Fruit fly (Drosophila melanogaster): Measurements from ENCODE around the gene CG10600.
A peak's percentile ranks its signal among the peaks of the same experiment; 100 is the strongest.

Gene CG10600

dm6 chr2L:18839143-18839872 is at the start of gene CG10600 (continued):
- TF ChIP-seq Deaf1 (tag; optimal IDR thresholded peaks at IDR 0.05) (no peak), CG2202 (tag; optimal IDR thresholded peaks at IDR 0.05) (peak; percentile 44), corto (GFP tag; optimal IDR thresholded peaks at IDR 0.05) (no peak), CG11247 (GFP tag; IDR thresholded peaks at IDR 0.05) (peak; percentile 79), CG13287 (GFP tag; IDR thresholded peaks at IDR 0.05; ENCODE audit: partially characterized antibody) (peak; percentile 90), HLHmδ (GFP tag; optimal IDR thresholded peaks at IDR 0.05) (peak; percentile 66), wek (GFP tag; optimal IDR thresholded peaks at IDR 0.05) (peak; percentile 39), CG10543 (GFP tag; optimal IDR thresholded peaks at IDR 0.05) (peak; percentile 75), zfh2 (GFP tag; optimal IDR thresholded peaks at IDR 0.05) (peak; percentile 91), Ets97D (GFP tag; optimal IDR thresholded peaks at IDR 0.05) (peak; percentile 94), CG9727 (GFP tag; optimal IDR thresholded peaks at IDR 0.05) (peak; percentile 48), CG2889 (GFP tag; IDR thresholded peaks at IDR 0.05) (peak; percentile 39; the same call in 1 of the 3 replicates), Hand (GFP tag; optimal IDR thresholded peaks at IDR 0.05) (no peak), CG13775 (GFP tag; optimal IDR thresholded peaks at IDR 0.05) (peak; percentile 46), peb (GFP tag; IDR thresholded peaks at IDR 0.05) (no peak), amos (GFP tag; IDR thresholded peaks at IDR 0.05; ENCODE audit: partially characterized antibody) (peak; percentile 92), CG9876 (GFP tag; optimal IDR thresholded peaks at IDR 0.05) (peak; percentile 85), HmgD (GFP tag; optimal IDR thresholded peaks at IDR 0.05) (peak; percentile 97), sima (GFP tag; optimal IDR thresholded peaks at IDR 0.05) (peak; percentile 34), CG10431 (GFP tag; optimal IDR thresholded peaks at IDR 0.05) (peak; percentile 35), tin (GFP tag; optimal IDR thresholded peaks at IDR 0.05) (peak; percentile 89), Dad (GFP tag; optimal IDR thresholded peaks at IDR 0.05) (peak; percentile 85), Gug (GFP tag; IDR thresholded peaks at IDR 0.05) (peak; percentile 66; the same call in 3 of the 4 replicates), her (GFP tag; optimal IDR thresholded peaks at IDR 0.05) (peak; percentile 89), mirr (GFP tag; optimal IDR thresholded peaks at IDR 0.05) (peak; percentile 69), Med (GFP tag) (peak; percentile 98), ERR (GFP tag; optimal IDR thresholded peaks at IDR 0.05) (peak; percentile 90), sqz (GFP tag; optimal IDR thresholded peaks at IDR 0.05) (peak; percentile 99), CG7556 (GFP tag; optimal IDR thresholded peaks at IDR 0.05) (peak; percentile 78), CG11695 (GFP tag; IDR thresholded peaks at IDR 0.05) (0 out of 3 replicates have a peak, but pooled peaks have one; percentile 11), CG9797 (GFP tag; optimal IDR thresholded peaks at IDR 0.05) (peak; percentile 56), CG11398 (GFP tag; optimal IDR thresholded peaks at IDR 0.05) (peak; percentile 77), CG12391 (tag; optimal IDR thresholded peaks at IDR 0.05) (peak; percentile 62), rib (GFP tag; IDR thresholded peaks at IDR 0.05) (peak; percentile 96), CG5180 (GFP tag; optimal IDR thresholded peaks at IDR 0.05) (peak; percentile 9), CG1832 (GFP tag; optimal IDR thresholded peaks at IDR 0.05) (no peak), CG6689 (GFP tag; IDR thresholded peaks at IDR 0.05) (0 out of 2 replicates have a peak, but pooled peaks have one; percentile 14), CG12236 (GFP tag; optimal IDR thresholded peaks at IDR 0.05) (peak; percentile 67), CG15269 (tag; optimal IDR thresholded peaks at IDR 0.05) (no peak), Poxn (GFP tag; IDR thresholded peaks at IDR 0.05) (no peak), onecut (GFP tag; IDR thresholded peaks at IDR 0.05) (peak; percentile 91), CrebB (tag; optimal IDR thresholded peaks at IDR 0.05) (peak; percentile 64), CG7963 (GFP tag; IDR thresholded peaks at IDR 0.05; ENCODE audit: partially characterized antibody) (peak; percentile 72), yki (optimal IDR thresholded peaks at IDR 0.05) (no peak), pan (optimal IDR thresholded peaks at IDR 0.05) (no peak), pan (GFP tag; optimal IDR thresholded peaks at IDR 0.05 in 1 of 2, IDR thresholded peaks at IDR 0.05 in 1 of 2) (peak in 1 of 2 experiments; percentile 74), Fer1 (GFP tag; optimal IDR thresholded peaks at IDR 0.05) (peak; percentile 88), stwl (tag; optimal IDR thresholded peaks at IDR 0.05) (peak; percentile 95), CG17829 (tag; optimal IDR thresholded peaks at IDR 0.05) (peak; percentile 80)

All from whole organism, embryonic.